Worm (Caenorhabditis elegans): ENCODE results near the gene Y57A10B.7.

The Y57A10B.7 gene

ce11 chrII:12382625-12383562 lies 10.7 kb downstream of the Y57A10B.7 start, which contains the start of gene btb-14:
Gene btb-14 (plus strand): TSS chrII:12383463.
- peak; percentile 0 for TF ChIP-seq hlh-1 (tag; optimal IDR thresholded peaks at IDR 0.05)
- TF ChIP-seq unc-39 (tag; optimal IDR thresholded peaks at IDR 0.05): peak; percentile 23
- TF ChIP-seq sem-2 (GFP tag; optimal IDR thresholded peaks at IDR 0.05): no peak
- TF ChIP-seq lin-13 (tag; optimal IDR thresholded peaks at IDR 0.05): no peak
- TF ChIP-seq elt-3 (tag; optimal IDR thresholded peaks at IDR 0.05): no peak

ce11 chrII:12380888-12381287 lies 12.7 kb downstream of the Y57A10B.7 start:
- no peak for TF ChIP-seq ceh-83 (GFP tag; optimal IDR thresholded peaks at IDR 0.05)
- TF ChIP-seq ham-2 (GFP tag; optimal IDR thresholded peaks at IDR 0.05): peak; percentile 12

- TF ChIP-seq elt-1 (tag; optimal IDR thresholded peaks at IDR 0.05; ENCODE audit: borderline replicate concordance, insufficient read depth) (no peak), lsy-2 (tag; optimal IDR thresholded peaks at IDR 0.05) (no peak), nhr-12 (tag; optimal IDR thresholded peaks at IDR 0.05) (no peak), ceh-43 (GFP tag; optimal IDR thresholded peaks at IDR 0.05) (no peak), unc-120 (tag; optimal IDR thresholded peaks at IDR 0.05; ENCODE audit: poor library complexity, severe bottlenecking) (no peak), lin-13 (tag; optimal IDR thresholded peaks at IDR 0.05) (no peak), mls-2 (tag; optimal IDR thresholded peaks at IDR 0.05) (no peak), pha-4 (tag; optimal IDR thresholded peaks at IDR 0.05) (no peak), mep-1 (tag; optimal IDR thresholded peaks at IDR 0.05) (no peak)
These were observed 14.2 kb downstream of the Y57A10B.7 start, which contains the start of gene marc-5 for ce11 chrII:12379430-12379829. Gene marc-5 (minus strand): TSS chrII:12379530.

ce11 chrII:12378793-12379192 lies 14.8 kb downstream of the Y57A10B.7 start:
- TF ChIP-seq bed-3 (GFP tag; optimal IDR thresholded peaks at IDR 0.05) (no peak), mls-2 (tag; optimal IDR thresholded peaks at IDR 0.05) (no peak), tbx-8 (GFP tag; optimal IDR thresholded peaks at IDR 0.05) (no peak), mep-1 (tag; optimal IDR thresholded peaks at IDR 0.05) (no peak), elt-1 (tag; optimal IDR thresholded peaks at IDR 0.05; ENCODE audit: borderline replicate concordance, insufficient read depth) (no peak), drap-1 (GFP tag; optimal IDR thresholded peaks at IDR 0.05) (no peak), M03D4.4 (tag; optimal IDR thresholded peaks at IDR 0.05) (no peak), unc-62 (GFP tag; optimal IDR thresholded peaks at IDR 0.05) (no peak)

- TF ChIP-seq nhr-237 (tag; optimal IDR thresholded peaks at IDR 0.05) (no peak), ces-1 (GFP tag; optimal IDR thresholded peaks at IDR 0.05) (peak; percentile 64)
These were observed 19.7 kb downstream of the Y57A10B.7 start for ce11 chrII:12373921-12374320.

- no peak for TF ChIP-seq pha-4 (tag; optimal IDR thresholded peaks at IDR 0.05)
- no peak for TF ChIP-seq M03D4.4 (tag; optimal IDR thresholded peaks at IDR 0.05)
- TF ChIP-seq lsy-2 (tag; optimal IDR thresholded peaks at IDR 0.05): no peak
- no peak for TF ChIP-seq drap-1 (GFP tag; optimal IDR thresholded peaks at IDR 0.05)
- no peak for TF ChIP-seq ceh-83 (GFP tag; optimal IDR thresholded peaks at IDR 0.05)
- TF ChIP-seq nhr-2 (tag; optimal IDR thresholded peaks at IDR 0.05): no peak
- TF ChIP-seq unc-39 (tag; optimal IDR thresholded peaks at IDR 0.05): no peak
- TF ChIP-seq hlh-1 (tag; optimal IDR thresholded peaks at IDR 0.05): no peak
These were observed 24.4 kb downstream of the Y57A10B.7 start for ce11 chrII:12369202-12369601.

ce11 chrII:12362262-12362661 lies 31.3 kb downstream of the Y57A10B.7 start:
- TF ChIP-seq ceh-83 (GFP tag; optimal IDR thresholded peaks at IDR 0.05): peak; percentile 52
- TF ChIP-seq nhr-237 (tag; optimal IDR thresholded peaks at IDR 0.05): no peak

ce11 chrII:12353816-12354215 lies 39.8 kb downstream of the Y57A10B.7 start:
- TF ChIP-seq ceh-43 (GFP tag; optimal IDR thresholded peaks at IDR 0.05) (no peak), nhr-237 (tag; optimal IDR thresholded peaks at IDR 0.05) (no peak), lsy-2 (tag; optimal IDR thresholded peaks at IDR 0.05) (no peak), nhr-28 (tag; optimal IDR thresholded peaks at IDR 0.05) (no peak), bed-3 (GFP tag; optimal IDR thresholded peaks at IDR 0.05) (no peak), hlh-1 (tag; optimal IDR thresholded peaks at IDR 0.05) (peak; percentile 97), unc-62 (GFP tag; optimal IDR thresholded peaks at IDR 0.05) (peak; percentile 89)

Measured in whole organism, mixed stage, embryonic.